Worm (Caenorhabditis elegans) whole organism, mixed stage, embryonic: ENCODE data around the gene D1014.6.

ENCODE experiments used
- M03D4.4 ChIP-seq: sonication (generic microtip); optimal IDR thresholded peaks from 2 replicates; lab custom pipeline; 2017; ENCODE audit warnings: mild to moderate bottlenecking, missing genetic modification characterization, missing compliant biosample characterization
- bed-3 ChIP-seq: fragments of 200-800 bp; sonication (Bioruptor generic); optimal IDR thresholded peaks from 3 replicates; lab custom pipeline; 2018; ENCODE audit warnings: mild to moderate bottlenecking, missing genetic modification characterization, moderate library complexity, missing compliant biosample characterization
- blmp-1 ChIP-seq: fragments of 150-350 bp; optimal IDR thresholded peaks from 2 replicates; lab custom pipeline; 2014; ENCODE audit warnings: missing biosample characterization, missing genetic modification characterization
- ceh-43 ChIP-seq: fragments of 200-800 bp; sonication (Bioruptor generic); optimal IDR thresholded peaks from 2 replicates; lab custom pipeline; 2018; ENCODE audit warnings: mild to moderate bottlenecking, missing genetic modification characterization, moderate library complexity, missing compliant biosample characterization
- ceh-83 ChIP-seq: fragments of 200-800 bp; sonication (Bioruptor generic); optimal IDR thresholded peaks from 2 replicates; lab custom pipeline; 2018; ENCODE audit warnings: mild to moderate bottlenecking, missing genetic modification characterization, missing compliant biosample characterization
- ces-1 ChIP-seq: fragments of 150-350 bp; optimal IDR thresholded peaks from 2 replicates; lab custom pipeline; 2014; ENCODE audit warnings: missing biosample characterization, missing genetic modification reagents, missing genetic modification characterization
- cnd-1 ChIP-seq: fragments of 200-800 bp; sonication (Bioruptor generic); optimal IDR thresholded peaks from 2 replicates; lab custom pipeline; 2018; ENCODE audit warnings: mild to moderate bottlenecking, missing genetic modification characterization, missing compliant biosample characterization
- drap-1 ChIP-seq: fragments of 200-800 bp; sonication (Bioruptor generic); optimal IDR thresholded peaks from 3 replicates; lab custom pipeline; 2018; ENCODE audit warnings: mild to moderate bottlenecking, missing genetic modification characterization, missing compliant biosample characterization
- elt-1 ChIP-seq: sonication (generic microtip); optimal IDR thresholded peaks from 2 replicates; lab custom pipeline; 2017; ENCODE audit warnings: missing genetic modification characterization, mild to moderate bottlenecking, missing compliant biosample characterization, antibody characterized with exemption, moderate library complexity, borderline replicate concordance; ENCODE audit not compliant: insufficient read depth
- elt-3 ChIP-seq: fragments of 150-350 bp; optimal IDR thresholded peaks from 2 replicates; lab custom pipeline; 2014; ENCODE audit warnings: missing biosample characterization, missing genetic modification characterization
- flh-1 ChIP-seq: fragments of 200-800 bp; sonication (Bioruptor generic); optimal IDR thresholded peaks from 2 replicates; lab custom pipeline; 2018; ENCODE audit warnings: mild to moderate bottlenecking, missing genetic modification characterization, moderate library complexity, missing compliant biosample characterization
- ham-2 ChIP-seq: fragments of 200-800 bp; sonication (Bioruptor generic); optimal IDR thresholded peaks from 2 replicates; lab custom pipeline; 2018; ENCODE audit warnings: mild to moderate bottlenecking, missing genetic modification characterization, missing compliant biosample characterization
- hlh-1 ChIP-seq: fragments of 150-350 bp; optimal IDR thresholded peaks from 2 replicates; lab custom pipeline; 2014; ENCODE audit warnings: missing biosample characterization, missing genetic modification reagents, missing genetic modification characterization
- lin-32 ChIP-seq: fragments of 200-800 bp; sonication (Bioruptor generic); optimal IDR thresholded peaks from 2 replicates; lab custom pipeline; 2018; ENCODE audit warnings: mild to moderate bottlenecking, missing genetic modification characterization, missing compliant biosample characterization
- lsy-2 ChIP-seq: fragments of 150-350 bp; optimal IDR thresholded peaks from 2 replicates; lab custom pipeline; 2014; ENCODE audit warnings: missing biosample characterization, missing genetic modification characterization
- mab-5 ChIP-seq: fragments of 150-350 bp; optimal IDR thresholded peaks from 2 replicates; lab custom pipeline; 2014; ENCODE audit warnings: missing biosample characterization, missing genetic modification characterization
- mep-1 ChIP-seq: fragments of 150-350 bp; optimal IDR thresholded peaks from 2 replicates; lab custom pipeline; 2017; ENCODE audit warnings: missing biosample characterization, missing genetic modification reagents, missing genetic modification characterization, inconsistent platforms
- mls-2 ChIP-seq: sonication (generic microtip); optimal IDR thresholded peaks from 2 replicates; lab custom pipeline; 2016; ENCODE audit warnings: mild to moderate bottlenecking, missing genetic modification characterization, moderate library complexity, missing compliant biosample characterization
- nhr-2 ChIP-seq: fragments of 150-350 bp; optimal IDR thresholded peaks from 2 replicates; lab custom pipeline; 2014; ENCODE audit warnings: missing biosample characterization, missing genetic modification characterization
- nhr-237 ChIP-seq: fragments of 150-350 bp; optimal IDR thresholded peaks from 2 replicates; lab custom pipeline; 2014; ENCODE audit warnings: missing biosample characterization, missing genetic modification characterization
- nhr-28 ChIP-seq: fragments of 150-350 bp; optimal IDR thresholded peaks from 2 replicates; lab custom pipeline; 2014; ENCODE audit warnings: missing biosample characterization, missing genetic modification characterization
- nhr-76 ChIP-seq: sonication (generic microtip); optimal IDR thresholded peaks from 2 replicates; lab custom pipeline; 2017; ENCODE audit warnings: missing biosample characterization, missing genetic modification characterization
- pha-4 ChIP-seq: fragments of 150-350 bp; optimal IDR thresholded peaks from 2 replicates; lab custom pipeline; 2018; ENCODE audit warnings: missing biosample characterization, missing genetic modification reagents, missing genetic modification characterization
- sem-2 ChIP-seq: fragments of 200-800 bp; sonication (Bioruptor generic); optimal IDR thresholded peaks from 2 replicates; lab custom pipeline; 2018; ENCODE audit warnings: mild to moderate bottlenecking, missing genetic modification characterization, missing compliant biosample characterization
- snpc-4 ChIP-seq: fragments of 150-350 bp; optimal IDR thresholded peaks from 2 replicates; lab custom pipeline; 2014; ENCODE audit warnings: missing biosample characterization, missing genetic modification characterization
- tbx-8 ChIP-seq: fragments of 200-800 bp; sonication (Bioruptor generic); optimal IDR thresholded peaks from 2 replicates; lab custom pipeline; 2018; ENCODE audit warnings: mild to moderate bottlenecking, missing genetic modification characterization, moderate library complexity, missing compliant biosample characterization
- unc-39 ChIP-seq: fragments of 150-350 bp; optimal IDR thresholded peaks from 2 replicates; lab custom pipeline; 2014; ENCODE audit warnings: missing biosample characterization, missing genetic modification characterization
- unc-62 ChIP-seq: fragments of 150-350 bp; optimal IDR thresholded peaks from 2 replicates; lab custom pipeline; 2014; ENCODE audit warnings: missing biosample characterization, missing genetic modification reagents, missing genetic modification characterization
- ztf-11 ChIP-seq: fragments of 150-350 bp; optimal IDR thresholded peaks from 2 replicates; lab custom pipeline; 2014; ENCODE audit warnings: missing biosample characterization, missing genetic modification characterization

D1014.6 gene

ce11 chrV:8129252-8129651 lies 8.3 kb downstream of the D1014.6 start, which contains the start of gene spr-1:
Gene spr-1 (minus strand): TSS chrV:8129352.
- TF ChIP-seq cnd-1 (tag; lab: Kevin White, UChicago) (no peak), unc-62 (GFP tag; lab: Kevin White, UChicago) (no peak), drap-1 (GFP tag; lab: Kevin White, UChicago) (no peak), mls-2 (tag; lab: Kevin White, UChicago) (no peak), elt-1 (tag; lab: Kevin White, UChicago) (no peak), pha-4 (no peak)

- TF ChIP-seq flh-1: no peak
- TF ChIP-seq nhr-2 (tag; lab: Kevin White, UChicago): no peak
- TF ChIP-seq ceh-43 (GFP tag; lab: Kevin White, UChicago): peak; percentile 47
- TF ChIP-seq tbx-8 (GFP tag; lab: Kevin White, UChicago): no peak
- no peak for TF ChIP-seq mep-1 (tag; lab: Kevin White, UChicago)
These were observed 8.8 kb downstream of the D1014.6 start for ce11 chrV:8129719-8130118.

- no peak for TF ChIP-seq mab-5 (tag; lab: Kevin White, UChicago)
- TF ChIP-seq M03D4.4 (tag; lab: Kevin White, UChicago): no peak
- TF ChIP-seq unc-62 (GFP tag; lab: Kevin White, UChicago): no peak
- TF ChIP-seq lin-32: no peak
- peak; percentile 52 for TF ChIP-seq ces-1 (GFP tag; lab: Kevin White, UChicago)
- no peak for TF ChIP-seq mls-2 (tag; lab: Kevin White, UChicago)
- no peak for TF ChIP-seq ztf-11 (tag; lab: Kevin White, UChicago)
- no peak for TF ChIP-seq blmp-1 (tag; lab: Kevin White, UChicago)
- no peak for TF ChIP-seq snpc-4 (tag; lab: Kevin White, UChicago)
- no peak for TF ChIP-seq sem-2 (GFP tag; lab: Kevin White, UChicago)
- no peak for TF ChIP-seq elt-3 (tag; lab: Kevin White, UChicago)
- peak; percentile 58 for TF ChIP-seq mep-1 (tag; lab: Kevin White, UChicago)
- TF ChIP-seq pha-4: peak; percentile 21
- no peak for TF ChIP-seq unc-39 (tag; lab: Kevin White, UChicago)
These were observed 9.2 kb downstream of the D1014.6 start, which contains the start of gene snap-1 for ce11 chrV:8130149-8130661. Gene snap-1 (plus strand): TSS chrV:8130611.

ce11 chrV:8130812-8131211 lies 9.8 kb downstream of the D1014.6 start:
- TF ChIP-seq ceh-83 (no peak), snpc-4 (tag; lab: Kevin White, UChicago) (no peak), flh-1 (no peak), mep-1 (tag; lab: Kevin White, UChicago) (no peak), sem-2 (GFP tag; lab: Kevin White, UChicago) (no peak), nhr-76 (tag; lab: Kevin White, UChicago) (no peak), tbx-8 (GFP tag; lab: Kevin White, UChicago) (no peak), elt-3 (tag; lab: Kevin White, UChicago) (no peak), bed-3 (GFP tag; lab: Kevin White, UChicago) (no peak), elt-1 (tag; lab: Kevin White, UChicago) (no peak), ces-1 (GFP tag; lab: Kevin White, UChicago) (no peak), cnd-1 (tag; lab: Kevin White, UChicago) (no peak), M03D4.4 (tag; lab: Kevin White, UChicago) (no peak), ham-2 (no peak)

- TF ChIP-seq flh-1: no peak
- TF ChIP-seq snpc-4 (tag; lab: Kevin White, UChicago): no peak
- TF ChIP-seq ceh-43 (GFP tag; lab: Kevin White, UChicago): no peak
- no peak for TF ChIP-seq elt-3 (tag; lab: Kevin White, UChicago)
- no peak for TF ChIP-seq nhr-76 (tag; lab: Kevin White, UChicago)
- no peak for TF ChIP-seq tbx-8 (GFP tag; lab: Kevin White, UChicago)
- TF ChIP-seq nhr-2 (tag; lab: Kevin White, UChicago): no peak
- no peak for TF ChIP-seq nhr-237 (tag; lab: Kevin White, UChicago)
- no peak for TF ChIP-seq blmp-1 (tag; lab: Kevin White, UChicago)
- no peak for TF ChIP-seq nhr-28 (tag; lab: Kevin White, UChicago)
- TF ChIP-seq sem-2 (GFP tag; lab: Kevin White, UChicago): no peak
- no peak for TF ChIP-seq ceh-83
- no peak for TF ChIP-seq unc-62 (GFP tag; lab: Kevin White, UChicago)
- no peak for TF ChIP-seq hlh-1 (tag; lab: Kevin White, UChicago)
- TF ChIP-seq mab-5 (tag; lab: Kevin White, UChicago): no peak
- no peak for TF ChIP-seq lsy-2
- no peak for TF ChIP-seq drap-1 (GFP tag; lab: Kevin White, UChicago)
- TF ChIP-seq, all 35 proteins: peak for 0
These were observed 10.7 kb downstream of the D1014.6 start for ce11 chrV:8131628-8132027.
